Fruit fly (Drosophila melanogaster) whole organism, prepupa: ENCODE measurements around the gene CG11596.

Experiments used
- CG11762 ChIP-seq: fragments of 200-800 bp; sonication (Bioruptor generic); optimal IDR thresholded peaks from 3 replicates; lab custom pipeline; 2016; ENCODE audit warnings: missing biosample characterization, missing genetic modification characterization; ENCODE audit not compliant: insufficient read depth
- CG11902 ChIP-seq: fragments of 200-800 bp; sonication (Bioruptor generic); optimal IDR thresholded peaks from 3 replicates; lab custom pipeline; 2016; ENCODE audit warnings: missing biosample characterization, missing genetic modification characterization
- CG15336 ChIP-seq: fragments of 200-800 bp; sonication (Bioruptor generic); IDR thresholded peaks from 2 replicates; pipeline ENCODE4 v1.3.6; 2022; ENCODE audit warnings: missing biosample characterization, missing genetic modification characterization
- CG16779 ChIP-seq: fragments of 200-800 bp; sonication (Bioruptor generic); optimal IDR thresholded peaks from 3 replicates; lab custom pipeline; 2017; ENCODE audit warnings: missing biosample characterization, mild to moderate bottlenecking, missing genetic modification characterization
- CG34406 ChIP-seq: fragments of 200-800 bp; sonication (Bioruptor generic); optimal IDR thresholded peaks from 3 replicates; lab custom pipeline; 2016; ENCODE audit warnings: missing biosample characterization, missing genetic modification characterization
- CG6808 ChIP-seq: fragments of 200-800 bp; sonication (Bioruptor generic); optimal IDR thresholded peaks from 3 replicates; lab custom pipeline; 2017; ENCODE audit warnings: missing biosample characterization, missing genetic modification characterization, mild to moderate bottlenecking, moderate library complexity, missing genetic modification reagents
- CG8119 ChIP-seq: fragments of 200-800 bp; sonication (Bioruptor generic); IDR thresholded peaks from 3 replicates; pipeline ENCODE4 v1.3.6; 2022; ENCODE audit warnings: missing biosample characterization, missing genetic modification characterization
- Ets21C ChIP-seq: fragments of 200-800 bp; sonication (Bioruptor generic); optimal IDR thresholded peaks from 3 replicates; lab custom pipeline; 2016; ENCODE audit warnings: missing biosample characterization, missing genetic modification characterization
- Ets96B ChIP-seq: fragments of 200-800 bp; optimal IDR thresholded peaks from 2 replicates; lab custom pipeline; 2019; ENCODE audit warnings: missing biosample characterization, mild to moderate bottlenecking, missing genetic modification characterization, moderate library complexity
- Hr38 ChIP-seq: sonication (Bioruptor generic); optimal IDR thresholded peaks from 2 replicates; lab custom pipeline; 2016; ENCODE audit warnings: missing biosample characterization, missing genetic modification characterization
- Hr4 ChIP-seq: fragments of 200-800 bp; sonication (Bioruptor generic); optimal IDR thresholded peaks from 3 replicates; lab custom pipeline; 2016; ENCODE audit warnings: missing biosample characterization, missing genetic modification characterization
- Sox102F ChIP-seq: fragments of 200-800 bp; sonication (Bioruptor generic); optimal IDR thresholded peaks from 2 replicates; lab custom pipeline; 2016; ENCODE audit warnings: missing biosample characterization, mild to moderate bottlenecking, missing genetic modification characterization
- net ChIP-seq: fragments of 200-800 bp; sonication (Bioruptor generic); optimal IDR thresholded peaks from 3 replicates; lab custom pipeline; 2016; ENCODE audit warnings: missing biosample characterization, missing genetic modification characterization
- topi ChIP-seq: fragments of 200-800 bp; sonication (Bioruptor generic); optimal IDR thresholded peaks from 3 replicates; lab custom pipeline; 2016; ENCODE audit warnings: missing biosample characterization, missing genetic modification characterization

- TF ChIP-seq net (GFP tag; lab: Kevin White, UChicago) (no peak), Sox102F (no peak), CG8119 (GFP tag; lab: Robert Waterston, UW) (peak; percentile 40; the same call in 1 of the 3 replicates), CG6808 (GFP tag; lab: Kevin White, UChicago) (no peak), CG16779 (tag; lab: Kevin White, UChicago) (no peak), CG34406 (GFP tag; lab: Kevin White, UChicago) (peak; percentile 28), Hr38 (GFP tag; lab: Kevin White, UChicago) (no peak), Ets96B (tag; lab: Kevin White, UChicago) (peak; percentile 44), CG15336 (GFP tag; lab: Robert Waterston, UW) (peak; percentile 50), CG11762 (no peak), CG11902 (GFP tag; lab: Kevin White, UChicago) (no peak), Ets21C (GFP tag; lab: Kevin White, UChicago) (no peak), Hr4 (GFP tag; lab: Kevin White, UChicago) (no peak), topi (GFP tag; lab: Kevin White, UChicago) (peak; percentile 66)
Measured at dm6 chrX:1897384-1897783, 30.1 kb upstream of the CG11596 start.
